Fruit fly (Drosophila melanogaster): ENCODE results near the gene CG2150.

DNA sequence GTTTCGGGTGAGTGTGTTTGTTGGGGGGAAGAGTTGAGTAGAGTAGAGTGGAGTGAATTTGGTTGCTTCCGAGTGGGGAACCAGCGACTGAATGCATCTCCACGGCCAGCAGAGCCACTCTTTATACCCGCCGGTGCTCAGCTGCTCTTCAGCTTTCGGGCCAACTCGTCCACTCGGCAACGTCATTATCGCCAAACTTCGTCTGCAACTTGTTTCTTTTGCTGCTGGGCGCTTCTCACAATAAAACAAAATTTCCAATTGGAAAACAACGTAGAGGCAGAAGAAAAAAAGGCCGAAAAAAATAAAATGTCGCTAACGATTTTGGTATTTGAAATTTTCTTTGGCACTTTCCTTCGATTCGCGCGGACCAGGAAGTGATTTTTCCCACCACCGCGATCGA, at the start of gene CG2150:
- TF ChIP-seq CG6854 (GFP tag; optimal IDR thresholded peaks at IDR 0.05) = no peak
- no peak for TF ChIP-seq CG11902 (GFP tag; optimal IDR thresholded peaks at IDR 0.05)
- TF ChIP-seq vri (GFP tag; optimal IDR thresholded peaks at IDR 0.05) = no peak
- TF ChIP-seq CG3032 (tag; optimal IDR thresholded peaks at IDR 0.05) = no peak
- no peak for TF ChIP-seq fkh (GFP tag; optimal IDR thresholded peaks at IDR 0.05)
- no peak for TF ChIP-seq Sox14 (GFP tag; optimal IDR thresholded peaks at IDR 0.05)
- TF ChIP-seq achi (GFP tag; optimal IDR thresholded peaks at IDR 0.05) = no peak
- no peak for TF ChIP-seq CG34406 (GFP tag; optimal IDR thresholded peaks at IDR 0.05)
- TF ChIP-seq CG10669 (GFP tag; optimal IDR thresholded peaks at IDR 0.05) = no peak
- TF ChIP-seq cyc (GFP tag; optimal IDR thresholded peaks at IDR 0.05) = no peak

Data from whole organism, prepupa.